Fruit fly (Drosophila melanogaster) whole organism, embryonic: ENCODE data around the gene CG5096.

ENCODE experiments used
- CG10321 ChIP-seq: fragments of 200-800 bp; sonication (Bioruptor generic); IDR thresholded peaks from 2 replicates; pipeline ENCODE4 v1.3.6; 2022; ENCODE audit warnings: missing biosample characterization, missing genetic modification characterization
- CG10543 ChIP-seq: fragments of 200-800 bp; sonication (Bioruptor generic); optimal IDR thresholded peaks from 3 replicates; lab custom pipeline; 2017; ENCODE audit warnings: missing biosample characterization, mild to moderate bottlenecking, missing genetic modification characterization, moderate library complexity
- CG11560 ChIP-seq: fragments of 200-800 bp; sonication (Bioruptor generic); IDR thresholded peaks from 3 replicates; pipeline ENCODE4 v1.3.6; 2022; ENCODE audit warnings: missing biosample characterization, missing genetic modification characterization
- CG11695 ChIP-seq: fragments of 200-800 bp; sonication (Bioruptor generic); IDR thresholded peaks from 3 replicates; pipeline ENCODE4 v1.3.6; 2022; ENCODE audit warnings: missing biosample characterization, missing genetic modification characterization
- CG13123 ChIP-seq: fragments of 200-800 bp; sonication (Bioruptor generic); optimal IDR thresholded peaks from 2 replicates; lab custom pipeline; 2016; ENCODE audit warnings: missing biosample characterization, missing genetic modification characterization
- CG14710 ChIP-seq: fragments of 200-800 bp; sonication (Bioruptor generic); optimal IDR thresholded peaks from 3 replicates; lab custom pipeline; 2019; ENCODE audit warnings: missing biosample characterization, mild to moderate bottlenecking, missing genetic modification characterization, moderate library complexity
- CG14860 ChIP-seq: fragments of 200-800 bp; sonication (Bioruptor generic); IDR thresholded peaks from 3 replicates; pipeline ENCODE4 v1.3.6; 2022; ENCODE audit warnings: missing biosample characterization, missing genetic modification characterization; ENCODE audit not compliant: partially characterized antibody
- CG16863 ChIP-seq: fragments of 200-800 bp; sonication (Bioruptor generic); optimal IDR thresholded peaks from 3 replicates; lab custom pipeline; 2016; ENCODE audit warnings: missing biosample characterization, missing genetic modification characterization
- CG17359 ChIP-seq: fragments of 200-800 bp; sonication (Bioruptor generic); optimal IDR thresholded peaks from 3 replicates; lab custom pipeline; 2018; ENCODE audit warnings: missing biosample characterization, mild to moderate bottlenecking, missing genetic modification characterization, moderate library complexity
- CG18476 ChIP-seq: fragments of 200-800 bp; sonication (Bioruptor generic); optimal IDR thresholded peaks from 2 replicates; lab custom pipeline; 2016; ENCODE audit warnings: missing biosample characterization, mild to moderate bottlenecking, missing genetic modification characterization
- CG2120 ChIP-seq: fragments of 200-800 bp; sonication (Bioruptor generic); optimal IDR thresholded peaks from 3 replicates; lab custom pipeline; 2016; ENCODE audit warnings: missing biosample characterization, missing genetic modification characterization
- CG30431 ChIP-seq: fragments of 200-800 bp; sonication (Bioruptor generic); optimal IDR thresholded peaks from 2 replicates; lab custom pipeline; 2017; ENCODE audit warnings: missing biosample characterization, missing genetic modification characterization
- CG32532 ChIP-seq: fragments of 200-800 bp; sonication (Bioruptor generic); IDR thresholded peaks from 2 replicates; pipeline ENCODE4 v1.3.6; 2022; ENCODE audit warnings: missing biosample characterization, missing genetic modification characterization
- CG6175 ChIP-seq: fragments of 200-800 bp; sonication (Bioruptor generic); IDR thresholded peaks from 3 replicates; pipeline ENCODE4 v1.3.6; 2022; ENCODE audit warnings: missing biosample characterization, missing genetic modification characterization
- CG7745 ChIP-seq: fragments of 200-800 bp; sonication (Bioruptor generic); optimal IDR thresholded peaks from 2 replicates; lab custom pipeline; 2018; ENCODE audit warnings: missing biosample characterization, mild to moderate bottlenecking, missing genetic modification characterization, moderate library complexity
- CG7987 ChIP-seq: fragments of 200-800 bp; sonication (Bioruptor generic); optimal IDR thresholded peaks from 2 replicates; lab custom pipeline; 2018; ENCODE audit warnings: missing biosample characterization, mild to moderate bottlenecking, missing genetic modification characterization, moderate library complexity
- CG8924 ChIP-seq: fragments of 200-800 bp; optimal IDR thresholded peaks from 3 replicates; lab custom pipeline; 2019; ENCODE audit warnings: missing biosample characterization, mild to moderate bottlenecking, missing genetic modification characterization, moderate library complexity
- CG9215 ChIP-seq: fragments of 200-800 bp; sonication (Bioruptor generic); IDR thresholded peaks from 2 replicates; pipeline ENCODE4 v1.3.6; 2022; ENCODE audit warnings: missing biosample characterization, missing genetic modification characterization
- Dek ChIP-seq: fragments of 200-800 bp; sonication (Bioruptor generic); optimal IDR thresholded peaks from 3 replicates; lab custom pipeline; 2019; ENCODE audit warnings: missing biosample characterization, mild to moderate bottlenecking, missing genetic modification characterization, moderate library complexity
- Drgx ChIP-seq: fragments of 200-800 bp; sonication (Bioruptor generic); IDR thresholded peaks from 2 replicates; pipeline ENCODE4 v1.3.6; 2022; ENCODE audit warnings: missing biosample characterization, missing genetic modification characterization
- ERR ChIP-seq: fragments of 200-800 bp; sonication (Bioruptor generic); optimal IDR thresholded peaks from 2 replicates; lab custom pipeline; 2016; ENCODE audit warnings: missing biosample characterization, missing genetic modification characterization
- HmgD ChIP-seq: fragments of 200-800 bp; sonication (Bioruptor generic); optimal IDR thresholded peaks from 3 replicates; lab custom pipeline; 2016; ENCODE audit warnings: missing biosample characterization, missing genetic modification characterization
- Hr39 ChIP-seq: fragments of >200 bp; optimal IDR thresholded peaks from 2 replicates; lab custom pipeline; 2017
- MBD-R2 ChIP-seq: fragments of 200-800 bp; sonication (Bioruptor generic); IDR thresholded peaks from 2 replicates; pipeline ENCODE4 v1.3.6; 2022; ENCODE audit warnings: missing biosample characterization, missing genetic modification characterization
- Neu2 ChIP-seq: fragments of 200-800 bp; sonication (Bioruptor generic); optimal IDR thresholded peaks from 3 replicates; lab custom pipeline; 2016; ENCODE audit warnings: missing biosample characterization, missing genetic modification characterization, borderline replicate concordance
- Rfx ChIP-seq: fragments of 200-800 bp; sonication (Bioruptor generic); IDR thresholded peaks from 2 replicates; pipeline ENCODE4 v1.3.6; 2022; ENCODE audit warnings: missing biosample characterization, missing genetic modification characterization
- Taf1 ChIP-seq: fragments of 200-800 bp; sonication (Bioruptor generic); IDR thresholded peaks from 2 replicates; pipeline ENCODE4 v1.3.6; 2022; ENCODE audit warnings: missing biosample characterization, missing genetic modification characterization
- aop ChIP-seq: fragments of 200-800 bp; sonication (Bioruptor generic); IDR thresholded peaks from 2 replicates; pipeline ENCODE4 v1.3.6; 2022; ENCODE audit warnings: missing biosample characterization, missing genetic modification characterization
- ato ChIP-seq: fragments of 200-800 bp; sonication (Bioruptor generic); IDR thresholded peaks from 2 replicates; pipeline ENCODE4 v1.3.6; 2022; ENCODE audit warnings: missing biosample characterization, missing genetic modification characterization; ENCODE audit not compliant: partially characterized antibody
- btn ChIP-seq: fragments of 200-800 bp; sonication (Bioruptor generic); optimal IDR thresholded peaks from 2 replicates; lab custom pipeline; 2016; ENCODE audit warnings: missing biosample characterization, missing genetic modification characterization
- chif ChIP-seq, 2 experiments: fragments of 200-800 bp; sonication (Bioruptor generic); optimal IDR thresholded peaks; 3 replicates each; lab custom pipeline; 2016; ENCODE audit warnings: missing biosample characterization in 2 of 2, missing genetic modification characterization in 2 of 2
- ci ChIP-seq: fragments of 200-800 bp; sonication (Bioruptor generic); IDR thresholded peaks from 3 replicates; pipeline ENCODE4 v1.3.6; 2022; ENCODE audit warnings: missing biosample characterization, missing genetic modification characterization
- disco-r ChIP-seq: fragments of 200-800 bp; sonication (Bioruptor generic); optimal IDR thresholded peaks from 2 replicates; lab custom pipeline; 2016; ENCODE audit warnings: missing biosample characterization, missing genetic modification characterization
- fru ChIP-seq: fragments of >200 bp; optimal IDR thresholded peaks from 2 replicates; lab custom pipeline; 2017
- ftz-f1 ChIP-seq: fragments of 200-800 bp; sonication (Bioruptor generic); optimal IDR thresholded peaks from 2 replicates; lab custom pipeline; 2016; ENCODE audit warnings: missing biosample characterization, missing genetic modification characterization
- gsb-n ChIP-seq: fragments of 200-800 bp; sonication (Bioruptor generic); optimal IDR thresholded peaks from 3 replicates; lab custom pipeline; 2018; ENCODE audit warnings: missing biosample characterization, mild to moderate bottlenecking, missing genetic modification characterization
- hb ChIP-seq: fragments of 200-800 bp; sonication (Bioruptor generic); IDR thresholded peaks from 3 replicates; pipeline ENCODE4 v1.3.6; 2022; ENCODE audit warnings: missing biosample characterization, missing genetic modification characterization; ENCODE audit not compliant: partially characterized antibody
- luna ChIP-seq: fragments of 200-800 bp; sonication (Bioruptor generic); optimal IDR thresholded peaks from 2 replicates; lab custom pipeline; 2016; ENCODE audit warnings: missing biosample characterization, missing genetic modification characterization
- nerfin-2 ChIP-seq: fragments of 200-800 bp; sonication (Bioruptor generic); IDR thresholded peaks from 2 replicates; pipeline ENCODE4 v1.3.6; 2022; ENCODE audit warnings: missing biosample characterization, missing genetic modification characterization; ENCODE audit not compliant: partially characterized antibody
- nmo ChIP-seq: fragments of 200-800 bp; sonication (Bioruptor generic); optimal IDR thresholded peaks from 2 replicates; lab custom pipeline; 2018; ENCODE audit warnings: missing biosample characterization, mild to moderate bottlenecking, missing genetic modification characterization, moderate library complexity
- pan ChIP-seq, 4 experiments: fragments of >200 bp in 3 of 4; fragments of 200-800 bp in 1 of 4; sonication (Bioruptor generic) in 1 of 4; optimal IDR thresholded peaks in 3 of 4; IDR thresholded peaks in 1 of 4; 2 replicates each; pipeline versions ENCODE4 v1.3.6 to Lab custom; 2017 to 2022; ENCODE audit warnings: missing biosample characterization in 2 of 4, missing genetic modification characterization in 2 of 4, mixed read lengths in 1 of 4
- psq ChIP-seq: fragments of 200-800 bp; sonication (Bioruptor generic); optimal IDR thresholded peaks from 2 replicates; lab custom pipeline; 2017; ENCODE audit warnings: missing biosample characterization, missing genetic modification characterization
- pzg ChIP-seq: fragments of 200-800 bp; sonication (Bioruptor generic); optimal IDR thresholded peaks from 3 replicates; lab custom pipeline; 2018; ENCODE audit warnings: missing biosample characterization, mild to moderate bottlenecking, missing genetic modification characterization, moderate library complexity
- row ChIP-seq: fragments of 200-800 bp; sonication (Bioruptor generic); IDR thresholded peaks from 3 replicates; pipeline ENCODE4 v1.3.6; 2022; ENCODE audit warnings: missing biosample characterization, missing genetic modification characterization
- schlank ChIP-seq: fragments of 200-800 bp; sonication (Bioruptor generic); optimal IDR thresholded peaks from 2 replicates; lab custom pipeline; 2018; ENCODE audit warnings: missing biosample characterization, mild to moderate bottlenecking, missing genetic modification characterization
- sd ChIP-seq: fragments of 200-800 bp; sonication (Bioruptor generic); optimal IDR thresholded peaks from 3 replicates; lab custom pipeline; 2018; ENCODE audit warnings: missing biosample characterization, mild to moderate bottlenecking, missing genetic modification characterization, moderate library complexity
- sima ChIP-seq: fragments of 200-800 bp; sonication (Bioruptor generic); optimal IDR thresholded peaks from 2 replicates; lab custom pipeline; 2016; ENCODE audit warnings: missing biosample characterization, missing genetic modification characterization
- slp2 ChIP-seq: fragments of 200-800 bp; sonication (Bioruptor generic); optimal IDR thresholded peaks from 2 replicates; lab custom pipeline; 2016; ENCODE audit warnings: missing biosample characterization, missing genetic modification characterization
- so ChIP-seq: fragments of 200-800 bp; sonication (Bioruptor generic); IDR thresholded peaks from 3 replicates; pipeline ENCODE4 v1.3.6; 2022; ENCODE audit warnings: missing biosample characterization, missing genetic modification characterization
- sob ChIP-seq: fragments of 200-800 bp; sonication (Bioruptor generic); IDR thresholded peaks from 2 replicates; pipeline ENCODE4 v1.3.6; 2022; ENCODE audit warnings: missing biosample characterization, missing genetic modification characterization
- tap ChIP-seq: fragments of 200-800 bp; optimal IDR thresholded peaks from 3 replicates; lab custom pipeline; 2019; ENCODE audit warnings: missing biosample characterization, mild to moderate bottlenecking, missing genetic modification characterization, moderate library complexity
- tup ChIP-seq: fragments of 200-800 bp; sonication (Bioruptor generic); optimal IDR thresholded peaks from 2 replicates; lab custom pipeline; 2016; ENCODE audit warnings: missing biosample characterization, mild to moderate bottlenecking, missing genetic modification characterization, moderate library complexity

Gene CG5096

DNA sequence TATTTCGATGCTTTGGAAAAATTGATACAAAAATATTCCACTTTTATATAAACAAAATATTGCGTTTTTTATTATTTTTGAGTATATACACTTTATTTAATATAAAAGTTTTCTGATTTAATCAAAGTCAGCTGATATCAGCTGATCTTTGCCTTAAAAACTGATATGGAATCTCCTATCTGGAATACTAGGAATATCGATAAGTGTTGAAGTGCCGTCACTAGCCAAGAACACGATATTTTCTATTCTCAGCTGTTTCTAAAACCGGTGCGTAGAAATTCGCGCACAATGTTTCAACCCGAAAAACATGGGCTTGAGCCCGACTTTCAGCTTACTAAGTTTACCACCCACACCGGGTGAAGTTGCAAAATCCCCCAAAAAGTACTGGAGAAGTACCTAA lies 39.6 kb upstream of the CG5096 start, which contains the start of gene Sps2 (continued):
- TF ChIP-seq CG11560 (tag; lab: Robert Waterston, UW) (no peak), CG13123 (no peak), sima (no peak), sob (GFP tag; lab: Robert Waterston, UW) (0 out of 2 replicates have a peak, but pooled peaks have one; percentile 30), tup (GFP tag; lab: Kevin White, UChicago) (no peak), Neu2 (no peak), btn (GFP tag; lab: Kevin White, UChicago) (no peak), CG10321 (GFP tag; lab: Robert Waterston, UW) (no peak), CG9215 (no peak), HmgD (no peak), pan (optimal IDR thresholded peaks at IDR 0.05; lab: Kevin White, UChicago) (no peak), pan (GFP tag; optimal IDR thresholded peaks at IDR 0.05 in 1 of 2, IDR thresholded peaks at IDR 0.05 in 1 of 2) (no peak), CG30431 (no peak), psq (no peak), row (GFP tag; lab: Robert Waterston, UW) (peak; percentile 77), Taf1 (no peak), Hr39 (no peak), CG14860 (peak; percentile 40; the same call in 1 of the 3 replicates), tap (tag; lab: Kevin White, UChicago) (no peak), sd (no peak), CG14710 (tag; lab: Kevin White, UChicago) (peak; percentile 45), CG16863 (GFP tag; lab: Kevin White, UChicago) (no peak), fru (lab: Kevin White, UChicago) (no peak), CG7745 (tag; lab: Kevin White, UChicago) (no peak), ci (GFP tag; lab: Robert Waterston, UW) (no peak), CG7987 (GFP tag; lab: Kevin White, UChicago) (no peak), schlank (tag; lab: Kevin White, UChicago) (no peak), aop (GFP tag; lab: Robert Waterston, UW) (no peak), CG8924 (tag; lab: Kevin White, UChicago) (no peak), pzg (GFP tag; lab: Kevin White, UChicago) (peak; percentile 54), CG2120 (peak; percentile 18), MBD-R2 (GFP tag; lab: Robert Waterston, UW) (peak; percentile 89), nmo (GFP tag; lab: Kevin White, UChicago) (peak; percentile 29), so (GFP tag; lab: Robert Waterston, UW) (no peak), nerfin-2 (GFP tag; lab: Robert Waterston, UW) (no peak), CG6175 (GFP tag; lab: Robert Waterston, UW) (no peak), ato (GFP tag; lab: Robert Waterston, UW) (peak; percentile 51; the same call in 1 of the 2 replicates), Dek (peak; percentile 17), gsb-n (tag; lab: Kevin White, UChicago) (no peak), CG10543 (GFP tag; lab: Kevin White, UChicago) (no peak), chif (GFP tag; optimal IDR thresholded peaks at IDR 0.05; lab: Kevin White, UChicago) (no peak), CG18476 (GFP tag; lab: Kevin White, UChicago) (no peak), hb (GFP tag; lab: Robert Waterston, UW) (no peak), ftz-f1 (no peak), Drgx (GFP tag; lab: Robert Waterston, UW) (no peak), CG11695 (GFP tag; lab: Robert Waterston, UW) (no peak), ERR (GFP tag; lab: Kevin White, UChicago) (no peak), Rfx (GFP tag; lab: Robert Waterston, UW) (no peak), CG17359 (tag; lab: Kevin White, UChicago) (no peak), CG32532 (GFP tag; lab: Robert Waterston, UW) (peak; percentile 37; the same call in 1 of the 2 replicates), slp2 (GFP tag; lab: Kevin White, UChicago) (no peak), luna (no peak), disco-r (GFP tag; lab: Kevin White, UChicago) (no peak)
